Fruit fly (Drosophila melanogaster) whole organism, embryonic: ENCODE data around the gene CG12301.

Source experiments
- CG8281 ChIP-seq: fragments of 200-800 bp; sonication (Bioruptor generic); optimal IDR thresholded peaks from 2 replicates; lab custom pipeline; 2018; ENCODE audit warnings: missing biosample characterization, mild to moderate bottlenecking, missing genetic modification characterization, moderate library complexity
- CG9876 ChIP-seq: fragments of 200-800 bp; sonication (Bioruptor generic); optimal IDR thresholded peaks from 2 replicates; lab custom pipeline; 2016; ENCODE audit warnings: missing biosample characterization, missing genetic modification characterization
- Opbp ChIP-seq: fragments of 200-800 bp; sonication (Bioruptor generic); IDR thresholded peaks from 3 replicates; pipeline ENCODE4 v1.3.6; 2022; ENCODE audit warnings: missing biosample characterization, missing genetic modification characterization; ENCODE audit not compliant: partially characterized antibody
- ap ChIP-seq: fragments of 200-800 bp; sonication (Bioruptor generic); IDR thresholded peaks from 2 replicates; pipeline ENCODE4 v1.3.6; 2022; ENCODE audit warnings: missing biosample characterization, missing genetic modification characterization
- kni ChIP-seq: fragments of 200-800 bp; sonication (Bioruptor generic); optimal IDR thresholded peaks from 3 replicates; lab custom pipeline; 2017; ENCODE audit warnings: mild to moderate bottlenecking, missing biosample characterization, missing genetic modification reagents, missing genetic modification characterization

- TF ChIP-seq CG9876 (no peak), Opbp (no peak), kni (GFP tag; lab: Kevin White, UChicago) (no peak), CG8281 (tag; lab: Kevin White, UChicago) (no peak), ap (GFP tag; lab: Robert Waterston, UW) (no peak)
These were observed 48.9 kb upstream of the CG12301 start, which contains the start of gene CG43248 for dm6 chr3L:15531423-15532325.
